Worm (Caenorhabditis elegans): ENCODE measurements around the gene C05D10.4.

The C05D10.4 gene

DNA sequence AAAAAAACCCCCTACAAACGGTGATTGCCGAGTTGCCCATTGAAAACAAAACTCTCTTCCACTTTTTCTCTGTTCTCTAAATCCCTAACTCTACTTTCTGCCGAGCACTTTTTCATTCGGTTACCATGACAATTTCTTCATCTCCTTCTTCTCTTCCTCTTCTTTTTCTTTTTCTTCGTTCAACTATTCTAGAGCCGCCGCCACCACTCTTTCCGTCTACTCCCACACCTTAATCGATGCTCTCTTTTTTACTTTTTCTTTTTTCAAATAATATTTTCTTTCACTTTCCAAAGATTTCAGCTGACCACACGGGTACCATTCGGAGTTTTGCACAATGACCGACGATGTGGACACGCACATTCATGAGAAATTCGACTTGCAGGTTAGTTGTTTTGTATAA is 35.1 kb downstream of the C05D10.4 start, which contains the start of gene mapk-15:
TSS of gene mapk-15 (plus strand) at position 301 of the 400 bp plus-strand sequence.
- TF ChIP-seq unc-30 (tag; optimal IDR thresholded peaks at IDR 0.05), result no peak
- no peak for TF ChIP-seq lin-14 (GFP tag; optimal IDR thresholded peaks at IDR 0.05)
- no peak for TF ChIP-seq nhr-71 (tag; optimal IDR thresholded peaks at IDR 0.05)
- TF ChIP-seq fkh-8 (tag; optimal IDR thresholded peaks at IDR 0.05), result peak; percentile 53
- no peak for TF ChIP-seq aha-1 (tag; optimal IDR thresholded peaks at IDR 0.05)

- TF ChIP-seq C34B4.2 (tag; optimal IDR thresholded peaks at IDR 0.05) (no peak), fkh-8 (tag; optimal IDR thresholded peaks at IDR 0.05) (no peak), egl-13 (tag; optimal IDR thresholded peaks at IDR 0.05) (no peak), C04F5.9 (tag; optimal IDR thresholded peaks at IDR 0.05) (no peak), pag-3 (tag; optimal IDR thresholded peaks at IDR 0.05; ENCODE audit: borderline replicate concordance, insufficient read depth) (no peak), jun-1 (tag; optimal IDR thresholded peaks at IDR 0.05) (no peak), lin-14 (GFP tag; optimal IDR thresholded peaks at IDR 0.05) (no peak), lir-3 (tag; optimal IDR thresholded peaks at IDR 0.05; ENCODE audit: poor library complexity) (no peak), vab-15 (tag; optimal IDR thresholded peaks at IDR 0.05) (no peak)
Measured at ce11 chrIII:6056770-6057169, 45.9 kb downstream of the C05D10.4 start, which contains the start of gene clc-10. Gene clc-10, plus strand, starts transcription at chrIII:6057070.

- TF ChIP-seq nhr-90 (tag; optimal IDR thresholded peaks at IDR 0.05; ENCODE audit: poor library complexity) (no peak), F16B12.6 (tag; optimal IDR thresholded peaks at IDR 0.05) (no peak), ztf-4 (tag; optimal IDR thresholded peaks at IDR 0.05) (no peak)
Measured at ce11 chrIII:6056179-6056578, 46.5 kb downstream of the C05D10.4 start.

ce11 chrIII:6055706-6056105 is 47.0 kb downstream of the C05D10.4 start, which contains the start of gene F40H6.5:
Gene F40H6.5, minus strand, starts transcription at chrIII:6055806.
- TF ChIP-seq nhr-47 (tag; optimal IDR thresholded peaks at IDR 0.05), result no peak
- TF ChIP-seq alr-1 (tag; optimal IDR thresholded peaks at IDR 0.05; ENCODE audit: borderline replicate concordance), result no peak
- no peak for TF ChIP-seq nhr-77 (tag; optimal IDR thresholded peaks at IDR 0.05)
- TF ChIP-seq zag-1 (tag; optimal IDR thresholded peaks at IDR 0.05), result no peak

- TF ChIP-seq nhr-28 (tag; optimal IDR thresholded peaks at IDR 0.05) (no peak), efl-1 (optimal IDR thresholded peaks at IDR 0.05) (no peak), efl-1 (GFP tag; optimal IDR thresholded peaks at IDR 0.05 in 1 of 2) (peak in 1 of 2 experiments; percentile 14), lin-35 (GFP tag; optimal IDR thresholded peaks at IDR 0.05) (no peak), zag-1 (tag; optimal IDR thresholded peaks at IDR 0.05) (no peak), tbx-2 (tag; optimal IDR thresholded peaks at IDR 0.05) (no peak), ceh-82 (tag; optimal IDR thresholded peaks at IDR 0.05) (no peak), mdl-1 (tag; optimal IDR thresholded peaks at IDR 0.05) (no peak)
Measured at ce11 chrIII:6046881-6047280, 55.8 kb downstream of the C05D10.4 start, which contains the start of gene tbx-11. Gene tbx-11, minus strand, starts transcription at chrIII:6046981.

ce11 chrIII:6039370-6039769 is 63.3 kb downstream of the C05D10.4 start, which contains the start of gene ift-139:
Gene ift-139, minus strand, starts transcription at chrIII:6039470.
- TF ChIP-seq aha-1 (tag; optimal IDR thresholded peaks at IDR 0.05), result no peak
- no peak for TF ChIP-seq snu-23 (GFP tag; optimal IDR thresholded peaks at IDR 0.05)
- no peak for TF ChIP-seq C34B4.2 (tag; optimal IDR thresholded peaks at IDR 0.05)
- no peak for TF ChIP-seq nhr-85 (tag)

All from whole organism, L1 larva.